Fruit fly (Drosophila melanogaster): ENCODE results near the gene Spn85F.

DNA sequence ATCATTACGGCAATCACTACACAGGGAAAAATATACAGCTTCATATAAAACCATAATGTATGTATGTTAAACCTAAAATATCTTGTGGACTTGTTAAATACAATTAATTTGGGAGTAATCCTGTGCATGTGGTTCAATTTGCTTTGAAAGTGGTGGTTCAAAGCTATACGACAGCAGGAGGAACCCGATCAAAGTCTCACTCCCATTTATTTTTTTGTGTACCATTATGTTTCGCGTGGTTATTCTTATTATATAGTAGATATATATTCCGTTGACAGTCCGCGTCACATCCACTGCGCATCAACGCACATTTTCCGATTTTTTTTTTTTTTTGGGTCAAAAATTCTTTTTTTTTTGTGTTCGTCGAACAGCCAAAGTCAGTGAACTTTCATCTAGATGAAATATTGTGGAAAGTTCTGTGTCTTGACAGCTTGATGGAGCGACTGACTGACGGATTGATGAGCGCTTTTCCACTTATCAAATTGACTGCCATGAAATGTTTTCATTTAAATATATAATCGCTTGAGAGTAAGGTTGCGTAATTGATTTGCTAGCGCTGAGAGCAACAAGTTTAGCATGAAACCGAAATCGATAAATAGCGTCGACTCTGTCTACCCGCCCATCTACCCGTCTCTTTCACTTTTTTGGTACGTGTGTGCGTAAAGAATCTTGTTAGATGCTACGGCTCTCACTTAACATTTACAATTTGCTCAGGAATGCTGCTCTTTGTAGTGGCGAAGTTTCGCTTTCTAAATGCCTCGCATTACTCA lies 36.2 kb downstream of the Spn85F start:
- TF ChIP-seq CG8301 (tag; optimal IDR thresholded peaks at IDR 0.05) (no peak), CG14655 (GFP tag; optimal IDR thresholded peaks at IDR 0.05) (no peak), EcR (GFP tag; optimal IDR thresholded peaks at IDR 0.05) (no peak), Ets98B (GFP tag; IDR thresholded peaks at IDR 0.05) (no peak), rn (GFP tag; IDR thresholded peaks at IDR 0.05) (no peak), CG8159 (tag; optimal IDR thresholded peaks at IDR 0.05) (no peak), CG17806 (tag; optimal IDR thresholded peaks at IDR 0.05) (no peak), CG15710 (tag; optimal IDR thresholded peaks at IDR 0.05) (no peak), CG13204 (GFP tag; optimal IDR thresholded peaks at IDR 0.05) (no peak), D1 (tag; optimal IDR thresholded peaks at IDR 0.05) (no peak), CG4496 (GFP tag; IDR thresholded peaks at IDR 0.05) (no peak), CG10348 (GFP tag; IDR thresholded peaks at IDR 0.05) (no peak), Pif1B (GFP tag; optimal IDR thresholded peaks at IDR 0.05) (no peak)

All from whole organism, pupa.